Worm (Caenorhabditis elegans) whole organism, mixed stage, embryonic: ENCODE data around the gene cyp-33C7.

ENCODE experiments used
- lin-13 ChIP-seq: fragments of 150-350 bp; optimal IDR thresholded peaks from 2 replicates; lab custom pipeline; 2014; ENCODE audit warnings: missing biosample characterization, missing genetic modification characterization
- pha-4 ChIP-seq: fragments of 150-350 bp; optimal IDR thresholded peaks from 2 replicates; lab custom pipeline; 2018; ENCODE audit warnings: missing biosample characterization, missing genetic modification reagents, missing genetic modification characterization

ce11 chrV:2201240-2201639 lies 49.1 kb upstream of the cyp-33C7 start, which contains the start of gene cyp-32B1:
- no peak for TF ChIP-seq pha-4
- no peak for TF ChIP-seq lin-13 (tag; lab: Kevin White, UChicago)
